Worm (Caenorhabditis elegans) whole organism, L2 larva: ENCODE measurements around the gene gst-29.
"Not testable (repeated sequence)": the region's sequence is repeated elsewhere in the genome, so short reads cannot be mapped to it uniquely, and the experiment has no call there.

Experiments
- F13H6.1 ChIP-seq: sonication (generic microtip); optimal IDR thresholded peaks from 2 replicates; lab custom pipeline; 2016; ENCODE audit warnings: missing genetic modification characterization, missing compliant biosample characterization
- Y55F3AM.14 ChIP-seq: fragments of 200-800 bp; sonication (Bioruptor generic); optimal IDR thresholded peaks from 2 replicates; lab custom pipeline; 2018; ENCODE audit warnings: mild to moderate bottlenecking, missing genetic modification characterization, missing compliant biosample characterization
- ZK546.5 ChIP-seq: sonication (generic microtip); optimal IDR thresholded peaks from 2 replicates; lab custom pipeline; 2017; ENCODE audit warnings: missing biosample characterization, missing genetic modification characterization
- alr-1 ChIP-seq: fragments of 150-350 bp; optimal IDR thresholded peaks from 2 replicates; lab custom pipeline; 2014; ENCODE audit warnings: missing biosample characterization, missing genetic modification characterization
- aly-2 ChIP-seq: fragments of 150-350 bp; optimal IDR thresholded peaks from 2 replicates; lab custom pipeline; 2014; ENCODE audit warnings: missing biosample characterization, missing genetic modification characterization
- blmp-1 ChIP-seq: sonication (generic microtip); optimal IDR thresholded peaks from 2 replicates; lab custom pipeline; 2017; ENCODE audit warnings: missing genetic modification characterization, mild to moderate bottlenecking, missing compliant biosample characterization, antibody characterized with exemption, moderate library complexity; ENCODE audit not compliant: insufficient read depth
- ceh-82 ChIP-seq: fragments of 150-350 bp; optimal IDR thresholded peaks from 2 replicates; lab custom pipeline; 2014; ENCODE audit warnings: missing biosample characterization, missing genetic modification characterization
- crh-2 ChIP-seq: sonication (generic microtip); optimal IDR thresholded peaks from 2 replicates; lab custom pipeline; 2017; ENCODE audit warnings: missing biosample characterization, missing genetic modification characterization
- dmd-4 ChIP-seq: sonication (generic microtip); optimal IDR thresholded peaks from 2 replicates; lab custom pipeline; 2017; ENCODE audit warnings: missing biosample characterization, missing genetic modification characterization
- egl-27 ChIP-seq: sonication (generic microtip); optimal IDR thresholded peaks from 3 replicates; lab custom pipeline; 2017; ENCODE audit warnings: missing biosample characterization, missing genetic modification reagents, missing genetic modification characterization
- elt-1 ChIP-seq: fragments of 150-350 bp; optimal IDR thresholded peaks from 2 replicates; lab custom pipeline; 2014; ENCODE audit warnings: missing biosample characterization, missing genetic modification characterization
- elt-3 ChIP-seq: sonication (generic microtip); optimal IDR thresholded peaks from 2 replicates; lab custom pipeline; 2017; ENCODE audit warnings: missing biosample characterization, missing genetic modification characterization
- fos-1 ChIP-seq: fragments of 150-350 bp; optimal IDR thresholded peaks from 2 replicates; lab custom pipeline; 2014; ENCODE audit warnings: missing biosample characterization, missing genetic modification characterization
- gmeb-1 ChIP-seq: fragments of 150-350 bp; optimal IDR thresholded peaks from 2 replicates; lab custom pipeline; 2014; ENCODE audit warnings: missing biosample characterization, missing genetic modification characterization
- lin-11 ChIP-seq: fragments of 150-350 bp; sonication (generic microtip); optimal IDR thresholded peaks from 2 replicates; lab custom pipeline; 2014; ENCODE audit warnings: missing biosample characterization, missing genetic modification characterization, inconsistent platforms, mixed read lengths
- lin-39 ChIP-seq: fragments of 150-350 bp; optimal IDR thresholded peaks from 2 replicates; lab custom pipeline; 2014; ENCODE audit warnings: missing biosample characterization, missing genetic modification reagents, missing genetic modification characterization
- lsy-2 ChIP-seq, 2 experiments: fragments of 150-350 bp in 1 of 2; sonication (generic microtip) in 1 of 2; optimal IDR thresholded peaks; 2 replicates each; lab custom pipeline; 2014 to 2017; ENCODE audit warnings: missing biosample characterization in 2 of 2, missing genetic modification characterization in 2 of 2
- mab-5 ChIP-seq: fragments of 150-350 bp; optimal IDR thresholded peaks from 2 replicates; lab custom pipeline; 2014; ENCODE audit warnings: missing biosample characterization, missing genetic modification characterization
- mbf-1 ChIP-seq: sonication (generic microtip); optimal IDR thresholded peaks from 2 replicates; lab custom pipeline; 2017; ENCODE audit warnings: missing biosample characterization, missing genetic modification characterization
- nhr-11 ChIP-seq: fragments of 150-350 bp; optimal IDR thresholded peaks from 2 replicates; lab custom pipeline; 2014; ENCODE audit warnings: missing biosample characterization, missing genetic modification characterization
- nhr-12 ChIP-seq: fragments of 150-350 bp; optimal IDR thresholded peaks from 2 replicates; lab custom pipeline; 2014; ENCODE audit warnings: missing biosample characterization, missing genetic modification characterization
- nhr-129 ChIP-seq: fragments of 150-350 bp; optimal IDR thresholded peaks from 2 replicates; lab custom pipeline; 2014; ENCODE audit warnings: missing biosample characterization, missing genetic modification characterization
- nhr-21 ChIP-seq: fragments of 150-350 bp; optimal IDR thresholded peaks from 2 replicates; lab custom pipeline; 2014; ENCODE audit warnings: missing biosample characterization, missing genetic modification characterization
- nhr-23 ChIP-seq: fragments of 150-350 bp; optimal IDR thresholded peaks from 2 replicates; lab custom pipeline; 2014; ENCODE audit warnings: missing biosample characterization, missing genetic modification reagents, missing genetic modification characterization
- nhr-237 ChIP-seq: fragments of 150-350 bp; optimal IDR thresholded peaks from 2 replicates; lab custom pipeline; 2014; ENCODE audit warnings: missing biosample characterization, missing genetic modification characterization
- nhr-6 ChIP-seq: fragments of 150-350 bp; optimal IDR thresholded peaks from 2 replicates; lab custom pipeline; 2014; ENCODE audit warnings: missing biosample characterization, missing genetic modification characterization
- peb-1 ChIP-seq: fragments of 150-350 bp; optimal IDR thresholded peaks from 2 replicates; lab custom pipeline; 2014; ENCODE audit warnings: missing biosample characterization, missing genetic modification characterization
- sem-4 ChIP-seq: fragments of 150-350 bp; optimal IDR thresholded peaks from 2 replicates; lab custom pipeline; 2014; ENCODE audit warnings: missing biosample characterization, missing genetic modification reagents, missing genetic modification characterization
- skn-1 ChIP-seq: sonication (generic microtip); optimal IDR thresholded peaks from 2 replicates; lab custom pipeline; 2017; ENCODE audit warnings: missing biosample characterization, missing genetic modification characterization
- sma-9 ChIP-seq, 2 experiments: fragments of 150-350 bp in 1 of 2; sonication (generic microtip) in 1 of 2; optimal IDR thresholded peaks; 2 replicates each; lab custom pipeline; 2014 to 2016; ENCODE audit warnings: missing genetic modification characterization in 2 of 2, mild to moderate bottlenecking in 1 of 2, missing biosample characterization in 1 of 2, missing compliant biosample characterization in 1 of 2, missing genetic modification reagents in 1 of 2, moderate library complexity in 1 of 2
- snpc-4 ChIP-seq: fragments of 150-350 bp; optimal IDR thresholded peaks from 2 replicates; lab custom pipeline; 2014; ENCODE audit warnings: missing biosample characterization, missing genetic modification characterization
- unc-62 ChIP-seq: fragments of 150-350 bp; optimal IDR thresholded peaks from 2 replicates; lab custom pipeline; 2014; ENCODE audit warnings: missing biosample characterization, missing genetic modification reagents, missing genetic modification characterization
- zag-1 ChIP-seq: fragments of 150-350 bp; optimal IDR thresholded peaks from 2 replicates; lab custom pipeline; 2014; ENCODE audit warnings: missing biosample characterization, missing genetic modification characterization
- ztf-11 ChIP-seq: sonication (generic microtip); optimal IDR thresholded peaks from 2 replicates; lab custom pipeline; 2017; ENCODE audit warnings: missing biosample characterization, missing genetic modification characterization
- ztf-4 ChIP-seq: fragments of 150-350 bp; optimal IDR thresholded peaks from 2 replicates; lab custom pipeline; 2014; ENCODE audit warnings: missing biosample characterization, missing genetic modification characterization

The gst-29 gene

ce11 chrII:15148442-15148841 is 21.2 kb downstream of the gst-29 start:
- TF ChIP-seq skn-1 = no peak
- TF ChIP-seq nhr-11 = no peak
- no peak for TF ChIP-seq lin-39 (tag; lab: Kevin White, UChicago)
- no peak for TF ChIP-seq dmd-4 (tag; lab: Kevin White, UChicago)
- TF ChIP-seq alr-1 (tag; lab: Kevin White, UChicago) = no peak
- no peak for TF ChIP-seq unc-62 (GFP tag; lab: Kevin White, UChicago)
- TF ChIP-seq sem-4 = no peak
- no peak for TF ChIP-seq sma-9 (GFP tag; optimal IDR thresholded peaks at IDR 0.05; lab: Kevin White, UChicago)
- TF ChIP-seq sma-9 (tag; optimal IDR thresholded peaks at IDR 0.05; lab: Kevin White, UChicago) = no peak
- no peak for TF ChIP-seq fos-1
- TF ChIP-seq F13H6.1 = no peak

- TF ChIP-seq nhr-23 (tag; lab: Kevin White, UChicago) = no peak
- TF ChIP-seq fos-1 = no peak
- TF ChIP-seq egl-27 = no peak
- TF ChIP-seq blmp-1 (tag; lab: Kevin White, UChicago) = no peak
- no peak for TF ChIP-seq gmeb-1 (tag; lab: Kevin White, UChicago)
- TF ChIP-seq Y55F3AM.14 (GFP tag; lab: Kevin White, UChicago) = no peak
- TF ChIP-seq ztf-11 (tag; lab: Kevin White, UChicago) = no peak
- TF ChIP-seq snpc-4 = no peak
- no peak for TF ChIP-seq mbf-1 (tag; lab: Kevin White, UChicago)
These were observed 24.1 kb downstream of the gst-29 start, which contains the start of gene Y53F4B.27 for ce11 chrII:15145594-15145993. TSS of gene Y53F4B.27 (plus strand) at chrII:15145894.

ce11 chrII:15143729-15144128 is 25.9 kb downstream of the gst-29 start:
- TF ChIP-seq Y55F3AM.14 (GFP tag; lab: Kevin White, UChicago) (no peak), mab-5 (no peak), dmd-4 (tag; lab: Kevin White, UChicago) (no peak), sem-4 (no peak), zag-1 (tag; lab: Kevin White, UChicago) (no peak), elt-3 (no peak), ztf-4 (tag; lab: Kevin White, UChicago) (no peak), skn-1 (no peak), blmp-1 (tag; lab: Kevin White, UChicago) (no peak), nhr-6 (tag; lab: Kevin White, UChicago) (no peak)

ce11 chrII:15140881-15141280 is 28.8 kb downstream of the gst-29 start, which contains the start of gene Y53F4B.26:
TSS of gene Y53F4B.26 (minus strand) at chrII:15140981.
- not testable (repeated sequence) for TF ChIP-seq lsy-2 (tag; optimal IDR thresholded peaks at IDR 0.05; lab: Kevin White, UChicago); nhr-129 (tag; lab: Kevin White, UChicago); lin-39 (tag; lab: Kevin White, UChicago)

ce11 chrII:15135886-15136285 is 33.8 kb downstream of the gst-29 start, which contains the start of gene Y53F4B.25:
TSS of gene Y53F4B.25 (plus strand) at chrII:15136186.
- TF ChIP-seq skn-1 (no peak), peb-1 (tag; lab: Kevin White, UChicago) (no peak), ZK546.5 (tag; lab: Kevin White, UChicago) (no peak), nhr-21 (tag; lab: Kevin White, UChicago) (no peak), aly-2 (tag; lab: Kevin White, UChicago) (no peak), elt-1 (tag; lab: Kevin White, UChicago) (no peak), crh-2 (tag; lab: Kevin White, UChicago) (no peak), ceh-82 (no peak), lin-11 (no peak), nhr-237 (tag; lab: Kevin White, UChicago) (no peak), dmd-4 (tag; lab: Kevin White, UChicago) (no peak), nhr-12 (no peak), alr-1 (tag; lab: Kevin White, UChicago) (no peak), Y55F3AM.14 (GFP tag; lab: Kevin White, UChicago) (no peak)
